Worm (Caenorhabditis elegans) whole organism, early embryonic: ENCODE results near the gene F38B7.17.

Source experiments
- B0310.2 ChIP-seq: sonication (generic microtip); optimal IDR thresholded peaks from 2 replicates; lab custom pipeline; 2016; ENCODE audit warnings: mild to moderate bottlenecking, missing genetic modification characterization, missing compliant biosample characterization
- F13C5.2 ChIP-seq: sonication (generic microtip); optimal IDR thresholded peaks from 2 replicates; lab custom pipeline; 2017; ENCODE audit warnings: mild to moderate bottlenecking, missing genetic modification characterization, inconsistent platforms, missing compliant biosample characterization
- aly-1 ChIP-seq: sonication (generic microtip); optimal IDR thresholded peaks from 2 replicates; lab custom pipeline; 2016; ENCODE audit warnings: missing genetic modification characterization, missing compliant biosample characterization
- ama-1 ChIP-seq: fragments of 150-350 bp; optimal IDR thresholded peaks from 2 replicates; lab custom pipeline; 2014
- ceh-36 ChIP-seq: sonication (generic microtip); optimal IDR thresholded peaks from 2 replicates; lab custom pipeline; 2016; ENCODE audit warnings: missing genetic modification characterization, inconsistent platforms, missing compliant biosample characterization
- ets-7 ChIP-seq: sonication (generic microtip); optimal IDR thresholded peaks from 2 replicates; lab custom pipeline; 2016; ENCODE audit warnings: missing genotype, missing genetic modification characterization, missing compliant biosample characterization
- flt-1 ChIP-seq: fragments of 200-800 bp; sonication (Bioruptor generic); IDR thresholded peaks from 2 replicates; pipeline ENCODE4 v1.3.6; 2022; ENCODE audit warnings: missing genetic modification characterization, missing compliant biosample characterization
- hmbx-1 ChIP-seq: sonication (generic microtip); optimal IDR thresholded peaks from 2 replicates; lab custom pipeline; 2016; ENCODE audit warnings: mild to moderate bottlenecking, missing genetic modification characterization, missing compliant biosample characterization
- hmg-4 ChIP-seq: fragments of 200-800 bp; sonication (Bioruptor generic); optimal IDR thresholded peaks from 2 replicates; lab custom pipeline; 2018; ENCODE audit warnings: mild to moderate bottlenecking, missing genetic modification characterization, missing compliant biosample characterization
- scrt-1 ChIP-seq: fragments of 200-800 bp; sonication (Bioruptor generic); IDR thresholded peaks from 2 replicates; pipeline ENCODE4 v1.3.6; 2022; ENCODE audit warnings: missing genetic modification characterization, missing compliant biosample characterization
- sea-1 ChIP-seq: fragments of 200-800 bp; sonication (Bioruptor generic); conservative IDR thresholded peaks from 2 replicates; pipeline ENCODE4 v1.3.6; 2022; ENCODE audit warnings: missing genetic modification characterization, missing compliant biosample characterization
- tbx-11 ChIP-seq: fragments of 200-800 bp; sonication (Bioruptor generic); IDR thresholded peaks from 2 replicates; pipeline ENCODE4 v1.3.6; 2022; ENCODE audit warnings: missing genetic modification characterization, missing compliant biosample characterization
- tra-4 ChIP-seq: sonication (generic microtip); optimal IDR thresholded peaks from 2 replicates; lab custom pipeline; 2017; ENCODE audit warnings: missing genetic modification characterization, missing compliant biosample characterization

- TF ChIP-seq tbx-11 (GFP tag; lab: Robert Waterston, UW), result no peak
- no peak for TF ChIP-seq ama-1 (lab: Kevin White, UChicago)
- no peak for TF ChIP-seq scrt-1 (GFP tag; lab: Robert Waterston, UW)
- TF ChIP-seq ets-7 (tag; lab: Kevin White, UChicago), result no peak
- no peak for TF ChIP-seq hmbx-1
- no peak for TF ChIP-seq aly-1 (tag; lab: Kevin White, UChicago)
- TF ChIP-seq flt-1, result no peak
- no peak for TF ChIP-seq tra-4 (tag; lab: Kevin White, UChicago)
- no peak for TF ChIP-seq B0310.2
- no peak for TF ChIP-seq hmg-4 (GFP tag; lab: Kevin White, UChicago)
- TF ChIP-seq F13C5.2, result no peak
- no peak for TF ChIP-seq ceh-36 (tag; lab: Kevin White, UChicago)
- no peak for TF ChIP-seq sea-1 (GFP tag; lab: Robert Waterston, UW)
Observed at ce11 chrV:11499786-11500185, 49.0 kb downstream of the F38B7.17 start.
